Fruit fly (Drosophila melanogaster) whole organism: Measurements from ENCODE around the gene Vha100-4.

Experiments
- CG8478 ChIP-seq: fragments of >200 bp; optimal IDR thresholded peaks from 2 replicates; lab custom pipeline; 2018; ENCODE audit warnings: inconsistent platforms
- Dll ChIP-seq: fragments of >200 bp; optimal IDR thresholded peaks from 2 replicates; lab custom pipeline; 2017
- EcR ChIP-seq, 2 experiments: fragments of >200 bp; optimal IDR thresholded peaks; 2 replicates each; lab custom pipeline; 2017; ENCODE audit warnings: missing biosample characterization in 2 of 2, missing genetic modification characterization in 2 of 2, missing genetic modification reagents in 2 of 2
- pan ChIP-seq: fragments of >200 bp; optimal IDR thresholded peaks from 2 replicates; lab custom pipeline; 2017
- psq ChIP-seq: fragments of >200 bp; optimal IDR thresholded peaks from 2 replicates; lab custom pipeline; 2017
- usp ChIP-seq: fragments of >200 bp; optimal IDR thresholded peaks from 2 replicates; lab custom pipeline; 2017; ENCODE audit warnings: missing biosample characterization, missing genetic modification characterization, mixed read lengths

DNA sequence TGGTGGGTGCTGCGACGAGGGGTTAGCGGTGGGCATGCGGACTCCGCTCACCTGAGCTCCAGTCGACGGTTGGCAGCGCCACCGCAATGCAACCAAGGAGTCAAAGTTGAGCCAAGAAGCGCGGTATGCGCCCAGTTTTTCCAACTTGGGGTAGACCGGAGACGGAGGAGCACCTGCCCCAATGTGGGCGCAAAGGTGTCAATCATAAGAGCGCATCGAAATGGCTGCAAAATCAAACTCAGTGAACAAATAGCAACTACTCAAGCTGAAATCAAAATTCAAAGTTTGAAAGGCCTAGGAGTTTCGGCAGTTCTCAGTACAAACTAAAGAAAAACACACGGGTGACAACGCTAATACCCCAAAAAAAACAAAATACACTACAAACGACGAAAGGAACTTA lies 27.9 kb downstream of the Vha100-4 start, which contains the start of gene hmw:
- TF ChIP-seq CG8478 (lab: Kevin White, UChicago) (no peak), pan (lab: Kevin White, UChicago) (no peak), EcR (GFP tag; optimal IDR thresholded peaks at IDR 0.05; lab: Kevin White, UChicago) (no peak), psq (no peak), usp (GFP tag; lab: Kevin White, UChicago) (no peak), Dll (lab: Kevin White, UChicago) (no peak)
